Worm (Caenorhabditis elegans): ENCODE data around the gene scl-7.

The scl-7 gene

ce11 chrIV:13096778-13097177 is 26.5 kb downstream of the scl-7 start:
- TF ChIP-seq pax-3 (tag; optimal IDR thresholded peaks at IDR 0.05) (no peak), aly-2 (tag; optimal IDR thresholded peaks at IDR 0.05) (peak; percentile 13)

ce11 chrIV:13098652-13099051 is 28.4 kb downstream of the scl-7 start, which contains the start of the genes dli-1, tin-9.2 and exos-4.1:
Gene dli-1, minus strand, starts transcription at chrIV:13098792.
Gene tin-9.2, plus strand, starts transcription at chrIV:13098995.
Gene exos-4.1, plus strand, starts transcription at chrIV:13098999.
- TF ChIP-seq egl-13 (tag; optimal IDR thresholded peaks at IDR 0.05) (peak; percentile 49), nhr-19 (GFP tag; conservative IDR thresholded peaks at IDR 0.05) (peak; percentile 76), aha-1 (tag; optimal IDR thresholded peaks at IDR 0.05) (no peak), hlh-4 (tag; optimal IDR thresholded peaks at IDR 0.05) (no peak), dsc-1 (tag; optimal IDR thresholded peaks at IDR 0.05) (peak; percentile 74), tbx-2 (tag; optimal IDR thresholded peaks at IDR 0.05) (peak; percentile 81), fkh-10 (GFP tag; optimal IDR thresholded peaks at IDR 0.05) (no peak), pqm-1 (tag; optimal IDR thresholded peaks at IDR 0.05) (no peak), blmp-1 (tag; optimal IDR thresholded peaks at IDR 0.05) (peak; percentile 62), ceh-8 (GFP tag; optimal IDR thresholded peaks at IDR 0.05) (no peak), mab-9 (GFP tag; IDR thresholded peaks at IDR 0.05) (peak; percentile 10; the same call in 1 of the 2 replicates), skn-1 (tag; optimal IDR thresholded peaks at IDR 0.05) (peak; percentile 86), pax-3 (tag; optimal IDR thresholded peaks at IDR 0.05) (no peak), egl-27 (tag; optimal IDR thresholded peaks at IDR 0.05) (no peak), C04F5.9 (tag; optimal IDR thresholded peaks at IDR 0.05) (peak; percentile 50), ets-5 (GFP tag; IDR thresholded peaks at IDR 0.05) (no peak), pag-3 (tag; optimal IDR thresholded peaks at IDR 0.05; ENCODE audit: borderline replicate concordance, insufficient read depth) (no peak), nhr-11 (tag; optimal IDR thresholded peaks at IDR 0.05) (peak; percentile 33), nhr-90 (tag; optimal IDR thresholded peaks at IDR 0.05; ENCODE audit: poor library complexity) (peak; percentile 63), mef-2 (tag; optimal IDR thresholded peaks at IDR 0.05) (no peak), ama-1 (optimal IDR thresholded peaks at IDR 0.05) (peak; percentile 16), snpc-4 (tag; optimal IDR thresholded peaks at IDR 0.05) (peak; percentile 57), ceh-63 (GFP tag; optimal IDR thresholded peaks at IDR 0.05) (no peak), mep-1 (tag; optimal IDR thresholded peaks at IDR 0.05) (peak; percentile 95), nhr-85 (tag) (peak; percentile 83), grh-1 (GFP tag; IDR thresholded peaks at IDR 0.05) (peak; percentile 13; the same call in 1 of the 2 replicates), fkh-8 (tag; optimal IDR thresholded peaks at IDR 0.05) (peak; percentile 50), nhr-71 (tag; optimal IDR thresholded peaks at IDR 0.05) (peak; percentile 88), C34B4.2 (tag; optimal IDR thresholded peaks at IDR 0.05) (no peak), mdl-1 (tag; optimal IDR thresholded peaks at IDR 0.05) (peak in 1 of 2 experiments; percentile 49), unc-98 (GFP tag; IDR thresholded peaks at IDR 0.05) (no peak), aly-2 (tag; optimal IDR thresholded peaks at IDR 0.05) (no peak), lin-15B (tag; optimal IDR thresholded peaks at IDR 0.05) (peak; percentile 62), swsn-7 (tag; optimal IDR thresholded peaks at IDR 0.05) (peak; percentile 74), nhr-237 (tag; optimal IDR thresholded peaks at IDR 0.05) (no peak), unc-86 (tag; optimal IDR thresholded peaks at IDR 0.05) (peak; percentile 69), lin-35 (GFP tag; optimal IDR thresholded peaks at IDR 0.05) (peak; percentile 80 to 82), ceh-90 (tag; optimal IDR thresholded peaks at IDR 0.05) (no peak), isw-1 (GFP tag; IDR thresholded peaks at IDR 0.05) (peak; percentile 79), sox-4 (tag; optimal IDR thresholded peaks at IDR 0.05) (no peak), ztf-11 (tag; optimal IDR thresholded peaks at IDR 0.05) (no peak), lin-13 (GFP tag; optimal IDR thresholded peaks at IDR 0.05) (peak; percentile 25), snu-23 (GFP tag; optimal IDR thresholded peaks at IDR 0.05) (peak; percentile 86), unc-30 (tag; optimal IDR thresholded peaks at IDR 0.05) (no peak), unc-62 (GFP tag; optimal IDR thresholded peaks at IDR 0.05) (no peak), lin-14 (GFP tag; optimal IDR thresholded peaks at IDR 0.05) (no peak), nhr-12 (tag; optimal IDR thresholded peaks at IDR 0.05) (no peak), irx-1 (tag; optimal IDR thresholded peaks at IDR 0.05) (peak; percentile 51), efl-1 (optimal IDR thresholded peaks at IDR 0.05) (peak; percentile 82 to 84), efl-1 (GFP tag; optimal IDR thresholded peaks at IDR 0.05 in 1 of 2) (peak; percentile 82 to 97), efl-3 (GFP tag; optimal IDR thresholded peaks at IDR 0.05) (no peak), lir-3 (tag; optimal IDR thresholded peaks at IDR 0.05; ENCODE audit: poor library complexity) (peak; percentile 46)

All from whole organism, L1 larva.